Worm (Caenorhabditis elegans): ENCODE data around the gene F14F8.8.

ce11 chrV:16693732-16694131 lies 21.6 kb upstream of the F14F8.8 start, which contains the start of gene srw-42:
- TF ChIP-seq snpc-1.1 (tag; optimal IDR thresholded peaks at IDR 0.05; ENCODE audit: insufficient read depth) (no peak), C06A6.2 (GFP tag; conservative IDR thresholded peaks at IDR 0.05) (no peak), unc-130 (GFP tag; optimal IDR thresholded peaks at IDR 0.05) (no peak), tlf-1 (GFP tag; optimal IDR thresholded peaks at IDR 0.05) (no peak), him-1 (tag; optimal IDR thresholded peaks at IDR 0.05) (no peak), nfyb-1 (GFP tag; IDR thresholded peaks at IDR 0.05) (no peak), efl-1 (GFP tag; optimal IDR thresholded peaks at IDR 0.05) (no peak), nhr-80 (tag; optimal IDR thresholded peaks at IDR 0.05) (no peak), sea-2 (GFP tag; IDR thresholded peaks at IDR 0.05) (no peak), hmg-20 (GFP tag; IDR thresholded peaks at IDR 0.05) (no peak)

Data from whole organism, young adult.